Worm (Caenorhabditis elegans): ENCODE measurements around the gene fbxb-62.
"Not testable (repeated sequence)": the region's sequence is repeated elsewhere in the genome, so short reads cannot be mapped to it uniquely, and the experiment has no call there.

fbxb-62 gene

DNA sequence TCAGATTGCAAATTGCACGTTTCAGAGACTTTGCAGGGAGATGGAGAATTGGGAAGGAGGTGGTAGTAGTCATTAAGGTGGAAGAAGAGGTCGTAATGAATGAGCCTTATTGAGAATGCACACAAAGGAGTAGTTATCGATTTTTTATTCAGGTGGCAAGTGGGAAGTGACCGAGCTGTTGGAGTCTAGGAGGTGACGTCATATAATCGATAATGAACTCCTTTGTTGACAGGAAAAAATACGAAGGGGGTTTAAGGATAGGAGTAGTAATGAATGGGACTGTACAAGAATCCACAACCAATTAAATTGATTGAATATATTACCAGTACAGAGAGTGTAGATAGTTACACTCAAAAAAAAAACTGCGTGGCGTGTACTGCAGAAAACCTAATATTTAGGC lies at the start of gene fbxb-62:
Gene fbxb-62, minus strand, starts transcription at position 101 of the 400 bp plus-strand sequence.
- no peak for TF ChIP-seq unc-62 (GFP tag; optimal IDR thresholded peaks at IDR 0.05)

DNA sequence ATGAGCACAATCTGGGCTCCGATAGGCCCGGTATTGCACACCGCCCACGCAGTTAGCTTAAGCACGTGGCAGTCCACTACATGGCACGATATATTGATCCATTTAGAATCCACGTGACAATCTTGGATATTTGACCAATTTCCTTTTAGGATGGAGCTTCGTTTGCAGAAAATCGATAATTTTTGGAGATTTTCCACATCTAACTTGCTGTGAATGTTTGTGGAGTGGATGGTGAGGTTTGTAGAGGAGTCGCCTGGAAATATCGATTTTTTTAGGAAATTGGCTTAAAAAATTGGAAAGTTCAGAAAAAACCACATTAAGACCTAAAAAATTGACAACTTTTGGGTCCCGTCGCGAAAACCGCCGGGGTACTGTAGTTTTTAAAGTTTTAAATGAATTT lies 35.5 kb upstream of the fbxb-62 start:
- TF ChIP-seq unc-62 (GFP tag; optimal IDR thresholded peaks at IDR 0.05) = no peak

DNA sequence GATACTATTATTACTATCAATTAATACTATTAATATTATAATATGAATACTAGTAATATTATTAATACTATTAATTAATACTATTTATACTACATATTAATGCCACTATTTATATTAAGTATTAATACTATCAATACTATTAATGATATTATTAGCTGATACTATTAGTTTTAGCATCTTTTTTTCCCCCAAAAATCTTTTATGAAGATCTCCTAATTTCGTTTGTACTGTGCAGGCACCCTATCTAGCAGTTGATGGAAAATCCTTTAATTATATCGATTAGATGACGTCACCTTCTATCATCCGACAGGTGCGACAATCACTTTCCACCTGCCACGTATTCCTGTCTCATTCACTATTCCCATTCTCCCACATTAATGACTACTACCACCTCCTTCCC lies 27.4 kb upstream of the fbxb-62 start, which contains the start of gene fbxb-65:
Gene fbxb-65, plus strand, starts transcription at position 301 of the 400 bp plus-strand sequence.
- no peak for TF ChIP-seq unc-62 (GFP tag; optimal IDR thresholded peaks at IDR 0.05)

- TF ChIP-seq unc-62 (GFP tag; optimal IDR thresholded peaks at IDR 0.05) = no peak
Observed at ce11 chrV:19325436-19325835, 23.6 kb upstream of the fbxb-62 start.

- no peak for TF ChIP-seq unc-62 (GFP tag; optimal IDR thresholded peaks at IDR 0.05)
Observed at ce11 chrV:19322387-19322786, 20.6 kb upstream of the fbxb-62 start, which contains the start of gene C43D7.4. TSS of gene C43D7.4 (minus strand) at chrV:19322487.

ce11 chrV:19320385-19320784 lies 18.6 kb upstream of the fbxb-62 start, which contains the start of gene sdz-6:
TSS of gene sdz-6 (plus strand) at chrV:19320613.
- no peak for TF ChIP-seq unc-62 (GFP tag; optimal IDR thresholded peaks at IDR 0.05)

ce11 chrV:19319460-19319995 lies 17.7 kb upstream of the fbxb-62 start, which contains the start of gene C43D7.7:
TSS of gene C43D7.7 (minus strand) at chrV:19319510.
- no peak for TF ChIP-seq unc-62 (GFP tag; optimal IDR thresholded peaks at IDR 0.05)

DNA sequence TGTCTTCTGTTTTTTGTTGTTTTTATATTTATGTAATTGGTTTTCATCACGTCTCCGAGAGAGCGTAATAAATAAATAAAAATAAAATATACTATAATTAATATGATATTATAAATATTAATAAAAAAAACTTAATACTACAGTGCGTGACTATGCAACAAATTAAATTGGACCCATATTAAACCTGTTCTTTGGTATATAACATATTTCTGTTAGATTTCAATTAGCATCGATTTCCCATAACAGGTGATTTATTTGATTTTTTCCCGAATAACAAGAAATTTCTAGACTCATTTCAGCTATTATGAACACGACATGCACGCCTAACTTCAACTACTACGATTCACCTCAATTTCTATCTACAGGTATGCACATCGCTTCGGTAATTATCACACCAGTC lies 15.2 kb upstream of the fbxb-62 start, which contains the start of gene srh-208:
Gene srh-208, plus strand, starts transcription at position 301 of the 400 bp plus-strand sequence.
- not testable (repeated sequence) for TF ChIP-seq unc-62 (GFP tag; optimal IDR thresholded peaks at IDR 0.05)

- no peak for TF ChIP-seq unc-62 (GFP tag; optimal IDR thresholded peaks at IDR 0.05)
Observed at ce11 chrV:19312975-19313374, 11.1 kb upstream of the fbxb-62 start, which contains the start of gene fbxb-64. TSS of gene fbxb-64 (plus strand) at chrV:19313275.

DNA sequence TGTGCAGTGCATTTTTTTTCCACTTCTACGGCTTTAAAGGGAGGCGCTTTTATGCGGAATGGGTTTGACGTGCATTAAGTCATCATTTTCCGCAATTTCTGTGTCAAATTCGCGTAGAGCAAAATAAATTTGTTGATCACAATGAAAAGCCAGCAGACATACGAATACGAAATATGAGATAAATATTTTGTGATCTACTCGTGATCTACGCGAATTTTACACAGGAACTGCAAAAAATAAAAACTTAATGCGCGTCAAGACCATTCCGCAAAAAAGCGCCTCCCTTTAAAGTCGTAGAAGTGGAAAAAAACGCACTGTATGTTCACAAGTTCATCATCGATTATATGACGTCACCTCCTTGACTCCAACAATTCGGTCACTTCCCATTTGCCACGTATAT lies 9.6 kb upstream of the fbxb-62 start, which contains the start of gene C43D7.8:
Gene C43D7.8, minus strand, starts transcription at position 101 of the 400 bp plus-strand sequence.
- no peak for TF ChIP-seq unc-62 (GFP tag; optimal IDR thresholded peaks at IDR 0.05)

DNA sequence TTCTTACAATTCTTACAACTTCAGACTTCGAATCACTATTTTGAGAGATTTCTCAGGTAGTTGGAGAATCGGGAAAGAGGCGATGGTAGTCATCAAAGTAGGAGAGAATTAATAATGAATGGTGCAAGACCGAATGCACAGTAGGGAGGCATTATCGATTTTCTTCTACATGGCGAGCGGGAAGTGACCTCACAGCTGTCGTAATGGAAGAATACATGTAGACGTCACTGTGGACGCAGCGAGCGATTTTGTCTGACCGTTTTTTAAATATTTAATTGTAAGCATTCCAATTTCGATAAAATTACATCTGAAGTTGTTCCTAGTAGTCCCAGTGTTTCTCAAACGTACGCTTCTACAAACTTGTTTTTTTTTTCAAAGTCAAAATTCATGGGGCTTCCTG lies 7.8 kb upstream of the fbxb-62 start, which contains the start of gene F55C9.11:
Gene F55C9.11, minus strand, starts transcription at position 101 of the 400 bp plus-strand sequence.
- TF ChIP-seq unc-62 (GFP tag; optimal IDR thresholded peaks at IDR 0.05) = no peak

DNA sequence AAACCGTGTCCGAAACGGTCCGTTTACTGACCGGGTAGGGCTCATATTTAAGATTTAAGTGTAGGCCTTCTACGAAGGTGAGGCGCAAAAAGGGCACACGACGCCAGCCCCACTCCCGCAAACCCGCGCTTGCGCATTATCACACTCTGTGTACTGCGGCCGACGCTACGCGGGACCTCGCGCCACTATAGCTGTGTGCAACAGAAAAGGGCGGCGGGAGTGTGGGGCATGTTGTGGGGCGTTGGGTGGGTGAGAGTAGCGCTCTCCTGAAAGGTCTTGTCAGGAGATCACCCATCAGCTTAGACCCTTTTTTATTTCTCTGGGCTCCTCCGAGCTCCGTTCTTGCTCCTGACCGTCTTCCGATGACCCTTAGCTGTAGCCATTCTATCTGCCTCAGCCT lies 6.3 kb upstream of the fbxb-62 start:
- TF ChIP-seq unc-62 (GFP tag; optimal IDR thresholded peaks at IDR 0.05) = no peak

DNA sequence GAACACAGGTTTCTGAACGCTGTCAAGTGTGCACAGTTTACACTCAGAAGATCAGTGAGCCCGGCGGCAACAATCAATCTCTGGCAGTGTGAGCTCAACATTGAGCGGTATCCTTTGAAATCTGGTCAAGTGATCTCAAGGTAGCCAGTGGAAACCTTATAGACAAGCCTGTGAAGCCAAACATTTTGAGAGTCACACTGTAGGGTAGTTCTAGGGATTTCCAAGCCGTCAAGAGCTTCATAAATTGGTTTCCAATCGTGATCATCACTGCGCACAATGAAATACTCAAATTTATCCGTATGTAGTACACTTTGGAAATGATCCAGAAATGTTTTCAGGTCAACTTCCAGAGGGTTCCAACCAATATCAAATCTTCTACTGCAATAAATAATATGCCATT lies 5.1 kb upstream of the fbxb-62 start, which contains the start of gene F55C9.15:
Gene F55C9.15, minus strand, starts transcription at position 101 of the 400 bp plus-strand sequence.
- TF ChIP-seq unc-62 (GFP tag; optimal IDR thresholded peaks at IDR 0.05) = no peak

DNA sequence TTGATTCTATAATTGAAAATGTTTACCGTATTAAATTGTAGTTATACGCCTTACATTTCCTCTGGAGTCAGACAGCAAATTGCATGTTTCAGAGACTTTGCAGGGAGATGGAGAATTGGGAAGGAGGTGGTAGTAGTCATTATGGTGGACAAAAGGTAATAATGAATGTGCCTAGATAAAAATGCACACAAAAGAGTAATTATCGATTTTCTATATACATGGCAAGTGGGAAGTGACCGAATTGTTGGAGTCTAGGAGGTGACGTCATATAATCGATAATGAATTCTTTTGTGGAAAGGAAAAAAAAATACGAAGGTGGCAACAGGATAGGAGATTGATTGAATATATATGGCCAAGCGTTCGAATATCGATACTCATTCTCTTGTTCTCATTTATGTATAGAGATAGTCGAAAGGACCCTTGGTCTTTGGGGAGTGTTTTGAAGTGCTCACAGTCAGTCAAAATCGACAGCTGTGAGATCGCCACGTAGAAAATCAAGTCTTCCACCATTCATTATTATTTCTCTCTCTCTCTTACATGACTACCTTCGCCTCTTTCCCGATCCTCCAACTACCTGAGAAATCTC lies 1.8 kb upstream of the fbxb-62 start, which contains the start of the genes fbxb-63 and fbxb-61:
Gene fbxb-63, minus strand, starts transcription at position 142 of the 586 bp plus-strand sequence.
Gene fbxb-61, plus strand, starts transcription at position 536 of the 586 bp plus-strand sequence.
- no peak for TF ChIP-seq unc-62 (GFP tag; optimal IDR thresholded peaks at IDR 0.05)

- TF ChIP-seq unc-62 (GFP tag; optimal IDR thresholded peaks at IDR 0.05) = no peak
Observed at ce11 chrV:19299262-19299661, 2.6 kb downstream of the fbxb-62 start, which contains the start of gene F55C9.14. TSS of gene F55C9.14 (plus strand) at chrV:19299562.

DNA sequence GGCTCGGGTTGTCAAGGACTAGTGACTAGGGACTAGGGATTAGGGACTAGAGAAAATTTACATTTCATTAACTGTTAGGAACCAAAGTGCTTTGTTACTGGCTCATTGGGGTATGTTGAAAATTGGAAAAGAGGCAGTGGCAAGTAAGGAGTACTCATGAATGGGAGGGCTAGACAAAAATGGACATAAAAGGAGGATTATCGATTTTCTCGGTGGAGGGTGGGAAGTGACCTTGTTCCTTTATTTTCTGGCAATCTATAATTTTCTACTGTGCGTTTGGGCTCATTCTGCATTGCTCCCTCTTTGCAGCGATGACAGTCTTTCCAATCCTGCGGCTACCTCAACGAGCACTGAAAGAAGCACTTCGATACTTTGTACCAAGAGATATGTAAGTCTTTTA lies 4.3 kb downstream of the fbxb-62 start, which contains the start of gene fbxb-60:
Gene fbxb-60, plus strand, starts transcription at position 301 of the 400 bp plus-strand sequence.
- no peak for TF ChIP-seq unc-62 (GFP tag; optimal IDR thresholded peaks at IDR 0.05)

- no peak for TF ChIP-seq unc-62 (GFP tag; optimal IDR thresholded peaks at IDR 0.05)
Observed at ce11 chrV:19296723-19297122, 5.1 kb downstream of the fbxb-62 start, which contains the start of gene F55C9.6. TSS of gene F55C9.6 (minus strand) at chrV:19296823.
